Fruit fly (Drosophila melanogaster) whole organism, embryonic: ENCODE data around the gene CG14659.

Experiments
- Atf-2 ChIP-seq: fragments of 200-800 bp; sonication (Bioruptor generic); optimal IDR thresholded peaks from 2 replicates; lab custom pipeline; 2016; ENCODE audit warnings: missing biosample characterization, missing genetic modification characterization
- Bgb ChIP-seq: fragments of 200-800 bp; sonication (Bioruptor generic); IDR thresholded peaks from 2 replicates; pipeline ENCODE4 v1.3.6; 2022; ENCODE audit warnings: missing biosample characterization, missing genetic modification characterization; ENCODE audit not compliant: partially characterized antibody
- CG10274 ChIP-seq: fragments of 200-800 bp; sonication (Bioruptor generic); optimal IDR thresholded peaks from 3 replicates; lab custom pipeline; 2017; ENCODE audit warnings: missing biosample characterization, mild to moderate bottlenecking, missing genetic modification characterization
- CG10366 ChIP-seq: fragments of 200-800 bp; sonication (Bioruptor generic); IDR thresholded peaks from 2 replicates; pipeline ENCODE4 v1.3.6; 2022; ENCODE audit warnings: missing biosample characterization, missing genetic modification characterization
- CG11093 ChIP-seq: fragments of 200-800 bp; sonication (Bioruptor generic); IDR thresholded peaks from 3 replicates; pipeline ENCODE4 v1.3.6; 2022; ENCODE audit warnings: missing biosample characterization, missing genetic modification characterization
- CG11560 ChIP-seq: fragments of 200-800 bp; sonication (Bioruptor generic); IDR thresholded peaks from 3 replicates; pipeline ENCODE4 v1.3.6; 2022; ENCODE audit warnings: missing biosample characterization, missing genetic modification characterization
- CG11723 ChIP-seq: fragments of 200-800 bp; sonication (Bioruptor generic); optimal IDR thresholded peaks from 2 replicates; lab custom pipeline; 2017; ENCODE audit warnings: missing biosample characterization, mild to moderate bottlenecking, missing genetic modification characterization
- CG13296 ChIP-seq: fragments of 200-800 bp; sonication (Bioruptor generic); optimal IDR thresholded peaks from 3 replicates; lab custom pipeline; 2018; ENCODE audit warnings: missing biosample characterization, mild to moderate bottlenecking, missing genetic modification characterization
- CG15601 ChIP-seq: fragments of 200-800 bp; sonication (Bioruptor generic); optimal IDR thresholded peaks from 3 replicates; lab custom pipeline; 2019; ENCODE audit warnings: missing biosample characterization, mild to moderate bottlenecking, missing genetic modification characterization, moderate library complexity
- CG17359 ChIP-seq: fragments of 200-800 bp; sonication (Bioruptor generic); optimal IDR thresholded peaks from 3 replicates; lab custom pipeline; 2018; ENCODE audit warnings: missing biosample characterization, mild to moderate bottlenecking, missing genetic modification characterization, moderate library complexity
- CG18619 ChIP-seq: fragments of 200-800 bp; sonication (Bioruptor generic); optimal IDR thresholded peaks from 3 replicates; lab custom pipeline; 2017; ENCODE audit warnings: missing biosample characterization, mild to moderate bottlenecking, missing genetic modification characterization
- CG2120 ChIP-seq: fragments of 200-800 bp; sonication (Bioruptor generic); optimal IDR thresholded peaks from 3 replicates; lab custom pipeline; 2016; ENCODE audit warnings: missing biosample characterization, missing genetic modification characterization
- CG3407 ChIP-seq: fragments of 200-800 bp; sonication (Bioruptor generic); optimal IDR thresholded peaks from 2 replicates; lab custom pipeline; 2018; ENCODE audit warnings: missing biosample characterization, mild to moderate bottlenecking, missing genetic modification characterization
- CG3838 ChIP-seq: fragments of 200-800 bp; sonication (Bioruptor generic); optimal IDR thresholded peaks from 3 replicates; lab custom pipeline; 2016; ENCODE audit warnings: missing biosample characterization, missing genetic modification characterization
- CG4328 ChIP-seq: fragments of 200-800 bp; sonication (Bioruptor generic); optimal IDR thresholded peaks from 3 replicates; lab custom pipeline; 2017; ENCODE audit warnings: missing biosample characterization, missing genetic modification reagents, missing genetic modification characterization
- CG4617 ChIP-seq: fragments of 200-800 bp; sonication (Bioruptor generic); optimal IDR thresholded peaks from 3 replicates; lab custom pipeline; 2016; ENCODE audit warnings: missing biosample characterization, missing genetic modification characterization, borderline replicate concordance
- CG4820 ChIP-seq: fragments of 200-800 bp; sonication (Bioruptor generic); optimal IDR thresholded peaks from 3 replicates; lab custom pipeline; 2016; ENCODE audit warnings: missing biosample characterization, missing genetic modification characterization
- CG5180 ChIP-seq: fragments of 200-800 bp; sonication (Bioruptor generic); optimal IDR thresholded peaks from 3 replicates; lab custom pipeline; 2017; ENCODE audit warnings: missing biosample characterization, missing genetic modification characterization, mild to moderate bottlenecking, moderate library complexity, missing genetic modification reagents
- CG5245 ChIP-seq: fragments of 200-800 bp; sonication (Bioruptor generic); optimal IDR thresholded peaks from 3 replicates; lab custom pipeline; 2016; ENCODE audit warnings: missing biosample characterization, missing genetic modification characterization
- CG8478 ChIP-seq: fragments of >200 bp; optimal IDR thresholded peaks from 2 replicates; lab custom pipeline; 2018
- CG9876 ChIP-seq: fragments of 200-800 bp; sonication (Bioruptor generic); optimal IDR thresholded peaks from 2 replicates; lab custom pipeline; 2016; ENCODE audit warnings: missing biosample characterization, missing genetic modification characterization
- CkIIα-i1 ChIP-seq: fragments of 200-800 bp; sonication (Bioruptor generic); IDR thresholded peaks from 2 replicates; pipeline ENCODE4 v1.3.6; 2022; ENCODE audit warnings: missing biosample characterization, missing genetic modification characterization
- D ChIP-seq, 2 experiments: fragments of 200-800 bp in 1 of 2; fragments of >200 bp in 1 of 2; sonication (Bioruptor generic) in 1 of 2; optimal IDR thresholded peaks; 2 replicates in 1 of 2; 3 replicates in 1 of 2; lab custom pipeline; 2017; ENCODE audit warnings: mild to moderate bottlenecking in 1 of 2, missing biosample characterization in 1 of 2, missing genetic modification characterization in 1 of 2, missing genetic modification reagents in 1 of 2
- Dad ChIP-seq: fragments of 200-800 bp; sonication (Bioruptor generic); optimal IDR thresholded peaks from 3 replicates; lab custom pipeline; 2016; ENCODE audit warnings: missing biosample characterization, missing genetic modification characterization
- Fer2 ChIP-seq: fragments of 200-800 bp; sonication (Bioruptor generic); optimal IDR thresholded peaks from 2 replicates; lab custom pipeline; 2018; ENCODE audit warnings: missing biosample characterization, mild to moderate bottlenecking, missing genetic modification characterization, moderate library complexity
- Gsc ChIP-seq: fragments of 200-800 bp; sonication (Bioruptor generic); IDR thresholded peaks from 2 replicates; pipeline ENCODE4 v1.3.6; 2022; ENCODE audit warnings: missing biosample characterization, missing genetic modification characterization
- NC2α ChIP-seq: fragments of 200-800 bp; sonication (Bioruptor generic); optimal IDR thresholded peaks from 2 replicates; lab custom pipeline; 2016; ENCODE audit warnings: missing biosample characterization, missing genetic modification characterization
- Rx ChIP-seq: fragments of 200-800 bp; sonication (Bioruptor generic); IDR thresholded peaks from 2 replicates; pipeline ENCODE4 v1.3.6; 2022; ENCODE audit warnings: missing biosample characterization, missing genetic modification characterization
- Taf1 ChIP-seq: fragments of 200-800 bp; sonication (Bioruptor generic); IDR thresholded peaks from 2 replicates; pipeline ENCODE4 v1.3.6; 2022; ENCODE audit warnings: missing biosample characterization, missing genetic modification characterization
- Usf ChIP-seq: fragments of 200-800 bp; sonication (Bioruptor generic); optimal IDR thresholded peaks from 2 replicates; lab custom pipeline; 2017; ENCODE audit warnings: missing genotype, missing biosample characterization, missing genetic modification characterization
- caup ChIP-seq: fragments of 200-800 bp; sonication (Bioruptor generic); optimal IDR thresholded peaks from 3 replicates; lab custom pipeline; 2017; ENCODE audit warnings: missing biosample characterization, mild to moderate bottlenecking, missing genetic modification characterization, moderate library complexity; ENCODE audit not compliant: severe bottlenecking
- cg ChIP-seq: fragments of 200-800 bp; sonication (Bioruptor generic); optimal IDR thresholded peaks from 3 replicates; lab custom pipeline; 2019; ENCODE audit warnings: missing biosample characterization, mild to moderate bottlenecking, missing genetic modification characterization, moderate library complexity
- chn ChIP-seq: fragments of 200-800 bp; sonication (Bioruptor generic); optimal IDR thresholded peaks from 2 replicates; lab custom pipeline; 2016; ENCODE audit warnings: missing biosample characterization, missing genetic modification characterization
- danr ChIP-seq: fragments of 200-800 bp; sonication (Bioruptor generic); IDR thresholded peaks from 2 replicates; pipeline ENCODE4 v1.3.6; 2022; ENCODE audit warnings: missing biosample characterization, missing genetic modification characterization
- ewg ChIP-seq: fragments of 200-800 bp; sonication (Bioruptor generic); optimal IDR thresholded peaks from 3 replicates; lab custom pipeline; 2017; ENCODE audit warnings: mild to moderate bottlenecking, missing biosample characterization, missing genetic modification reagents, missing genetic modification characterization
- fru ChIP-seq: fragments of >200 bp; optimal IDR thresholded peaks from 2 replicates; lab custom pipeline; 2017
- gce ChIP-seq: fragments of 200-800 bp; sonication (Bioruptor generic); IDR thresholded peaks from 3 replicates; pipeline ENCODE4 v1.3.6; 2022; ENCODE audit warnings: missing biosample characterization, missing genetic modification characterization
- grau ChIP-seq: fragments of 200-800 bp; optimal IDR thresholded peaks from 3 replicates; lab custom pipeline; 2019; ENCODE audit warnings: missing biosample characterization, mild to moderate bottlenecking, missing genetic modification characterization, moderate library complexity
- gsb-n ChIP-seq: fragments of 200-800 bp; sonication (Bioruptor generic); optimal IDR thresholded peaks from 3 replicates; lab custom pipeline; 2018; ENCODE audit warnings: missing biosample characterization, mild to moderate bottlenecking, missing genetic modification characterization
- mam ChIP-seq: fragments of 200-800 bp; sonication (Bioruptor generic); optimal IDR thresholded peaks from 3 replicates; lab custom pipeline; 2016; ENCODE audit warnings: missing biosample characterization, missing genetic modification characterization
- mld ChIP-seq: fragments of 200-800 bp; sonication (Bioruptor generic); IDR thresholded peaks from 3 replicates; pipeline ENCODE4 v1.3.6; 2022; ENCODE audit warnings: missing biosample characterization, missing genetic modification characterization; ENCODE audit not compliant: partially characterized antibody
- onecut ChIP-seq: fragments of 200-800 bp; sonication (Bioruptor generic); IDR thresholded peaks from 2 replicates; pipeline ENCODE4 v1.3.6; 2022; ENCODE audit warnings: missing biosample characterization, missing genetic modification characterization
- otp ChIP-seq: fragments of 200-800 bp; sonication (Bioruptor generic); IDR thresholded peaks from 3 replicates; pipeline ENCODE4, ENCODE4 v1.3.6; 2022; ENCODE audit warnings: missing biosample characterization, missing genetic modification characterization
- salm ChIP-seq: fragments of 200-800 bp; sonication (Bioruptor generic); optimal IDR thresholded peaks from 2 replicates; lab custom pipeline; 2018; ENCODE audit warnings: missing biosample characterization, mild to moderate bottlenecking, missing genetic modification characterization
- slbo ChIP-seq: fragments of 200-800 bp; sonication (Bioruptor generic); IDR thresholded peaks from 2 replicates; pipeline ENCODE4 v1.3.6; 2022; ENCODE audit warnings: missing biosample characterization, missing genetic modification characterization
- tin ChIP-seq: fragments of 200-800 bp; sonication (Bioruptor generic); optimal IDR thresholded peaks from 3 replicates; lab custom pipeline; 2016; ENCODE audit warnings: missing biosample characterization, missing genetic modification characterization
- toy ChIP-seq: fragments of 200-800 bp; sonication (Bioruptor generic); IDR thresholded peaks from 2 replicates; pipeline ENCODE4 v1.3.6; 2022; ENCODE audit warnings: missing biosample characterization, missing genetic modification characterization
- wdn ChIP-seq: fragments of 200-800 bp; sonication (Bioruptor generic); IDR thresholded peaks from 2 replicates; pipeline ENCODE4 v1.3.6; 2022; ENCODE audit warnings: missing biosample characterization, missing genetic modification characterization
- zfh2 ChIP-seq: fragments of 200-800 bp; sonication (Bioruptor generic); optimal IDR thresholded peaks from 2 replicates; lab custom pipeline; 2016; ENCODE audit warnings: missing biosample characterization, missing genetic modification characterization

CG14659 gene

DNA sequence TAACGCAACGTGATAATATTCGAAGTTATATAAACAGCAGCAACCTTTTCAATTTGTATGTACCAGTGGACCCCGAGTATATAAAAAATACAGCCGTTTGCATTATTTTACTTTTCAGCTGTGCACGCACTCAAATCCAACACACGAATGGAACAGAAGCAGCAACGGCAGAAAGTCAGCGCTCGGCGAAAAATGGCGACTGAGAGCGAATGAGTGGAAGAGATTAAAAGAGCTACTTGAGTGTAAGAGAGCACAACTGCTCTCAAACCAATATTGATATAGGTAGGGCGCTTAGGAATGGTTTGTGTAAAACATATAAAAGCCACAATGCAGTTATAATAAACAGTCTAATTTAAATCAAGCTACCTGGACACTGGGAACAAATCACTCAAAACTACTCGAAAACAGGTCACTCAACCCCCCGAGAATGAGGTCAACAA lies 24.8 kb downstream of the CG14659 start (continued):
- no peak for TF ChIP-seq toy (GFP tag; lab: Robert Waterston, UW)
- peak; percentile 83 for TF ChIP-seq CG13296 (GFP tag; lab: Kevin White, UChicago)
- no peak for TF ChIP-seq gce (GFP tag; lab: Robert Waterston, UW)
- no peak for TF ChIP-seq Dad (GFP tag; lab: Kevin White, UChicago)
- no peak for TF ChIP-seq wdn (GFP tag; lab: Robert Waterston, UW)
- TF ChIP-seq danr (GFP tag; lab: Robert Waterston, UW): no peak
- TF ChIP-seq NC2α (GFP tag; lab: Kevin White, UChicago): peak; percentile 43
- peak; percentile 67 for TF ChIP-seq CG5180
- peak; percentile 56 for TF ChIP-seq CG5245 (GFP tag; lab: Kevin White, UChicago)
- no peak for TF ChIP-seq Rx
- TF ChIP-seq otp (GFP tag; lab: Robert Waterston, UW): peak; percentile 80
- TF ChIP-seq caup (GFP tag; lab: Kevin White, UChicago): peak; percentile 73
- no peak for TF ChIP-seq slbo (GFP tag; lab: Robert Waterston, UW)
- peak; percentile 65 for TF ChIP-seq salm (tag; lab: Kevin White, UChicago)
- no peak for TF ChIP-seq CG11093 (GFP tag; lab: Robert Waterston, UW)
- peak; percentile 40 for TF ChIP-seq CG4820
- peak; percentile 42 for TF ChIP-seq CG18619 (GFP tag; lab: Kevin White, UChicago)
- no peak for TF ChIP-seq Fer2 (tag; lab: Kevin White, UChicago)
- peak; percentile 49 for TF ChIP-seq CG4328 (GFP tag; lab: Kevin White, UChicago)
- TF ChIP-seq CG8478 (lab: Kevin White, UChicago): no peak
- TF ChIP-seq ewg (GFP tag; lab: Kevin White, UChicago): peak; percentile 42
- no peak for TF ChIP-seq Taf1
- peak; percentile 78 for TF ChIP-seq CG15601 (tag; lab: Kevin White, UChicago)

dm6 chr3R:4804828-4805707 lies 26.0 kb downstream of the CG14659 start:
- TF ChIP-seq tin (GFP tag; lab: Kevin White, UChicago) (no peak), D (optimal IDR thresholded peaks at IDR 0.05; lab: Kevin White, UChicago) (no peak), D (GFP tag; optimal IDR thresholded peaks at IDR 0.05; lab: Kevin White, UChicago) (peak; percentile 55), CG3838 (GFP tag; lab: Kevin White, UChicago) (no peak), chn (GFP tag; lab: Kevin White, UChicago) (peak; percentile 54), slbo (GFP tag; lab: Robert Waterston, UW) (peak; percentile 68), CG10366 (no peak; the same call in 1 of the 2 replicates), CG2120 (GFP tag; lab: Kevin White, UChicago) (peak; percentile 18), Bgb (no peak), CG3407 (GFP tag; lab: Kevin White, UChicago) (peak; percentile 50), mam (GFP tag; lab: Kevin White, UChicago) (no peak), Taf1 (no peak), onecut (GFP tag; lab: Robert Waterston, UW) (no peak), CkIIα-i1 (GFP tag; lab: Robert Waterston, UW) (no peak), fru (no peak), CG11723 (GFP tag; lab: Kevin White, UChicago) (no peak), CG10274 (GFP tag; lab: Kevin White, UChicago) (peak; percentile 44), mld (GFP tag; lab: Robert Waterston, UW) (no peak), CG9876 (GFP tag; lab: Kevin White, UChicago) (no peak), grau (tag; lab: Kevin White, UChicago) (peak; percentile 81), ewg (GFP tag; lab: Kevin White, UChicago) (peak; percentile 29), Usf (no peak), zfh2 (GFP tag; lab: Kevin White, UChicago) (no peak), gsb-n (tag; lab: Kevin White, UChicago) (peak; percentile 76), Atf-2 (GFP tag; lab: Kevin White, UChicago) (no peak), CG11560 (tag; lab: Robert Waterston, UW) (no peak), CG17359 (tag; lab: Kevin White, UChicago) (peak; percentile 75), cg (GFP tag; lab: Kevin White, UChicago) (no peak), CG4617 (GFP tag; lab: Kevin White, UChicago) (peak; percentile 13), Gsc (GFP tag; lab: Robert Waterston, UW) (no peak)
